Worm (Caenorhabditis elegans) whole organism, L3 larva: Measurements from ENCODE around the gene W03D2.9.

Experiments used
- nhr-11 ChIP-seq: fragments of 150-350 bp; optimal IDR thresholded peaks from 2 replicates; lab custom pipeline; 2014; ENCODE audit warnings: missing biosample characterization, missing genetic modification characterization
- nhr-77 ChIP-seq: fragments of 150-350 bp; optimal IDR thresholded peaks from 2 replicates; lab custom pipeline; 2014; ENCODE audit warnings: missing biosample characterization, missing genetic modification characterization
- unc-62 ChIP-seq: fragments of 150-350 bp; sonication (generic microtip); optimal IDR thresholded peaks from 4 replicates; lab custom pipeline; 2014; ENCODE audit warnings: missing biosample characterization, missing genetic modification reagents, missing genetic modification characterization
- ztf-11 ChIP-seq: fragments of 150-350 bp; optimal IDR thresholded peaks from 2 replicates; lab custom pipeline; 2014; ENCODE audit warnings: missing biosample characterization, missing genetic modification characterization

ce11 chrIV:4047628-4048027, 26.9 kb downstream of the W03D2.9 start:
- TF ChIP-seq nhr-11 (tag; lab: Kevin White, UChicago) (no peak), unc-62 (GFP tag; lab: Kevin White, UChicago) (no peak), ztf-11 (tag; lab: Kevin White, UChicago) (no peak), nhr-77 (tag; lab: Kevin White, UChicago) (no peak)
